Worm (Caenorhabditis elegans) whole organism, late embryonic: ENCODE data around the gene srd-68.
"Not testable (repeated sequence)": the region's sequence is repeated elsewhere in the genome, so short reads cannot be mapped to it uniquely, and the experiment has no call there.

Source experiments
- C08G9.2 ChIP-seq: sonication (generic microtip); optimal IDR thresholded peaks from 2 replicates; lab custom pipeline; 2016; ENCODE audit warnings: mild to moderate bottlenecking, missing genetic modification characterization, moderate library complexity, missing compliant biosample characterization
- C38D4.7 ChIP-seq: fragments of 200-800 bp; sonication (Bioruptor generic); optimal IDR thresholded peaks from 2 replicates; lab custom pipeline; 2018; ENCODE audit warnings: mild to moderate bottlenecking, missing genetic modification characterization, moderate library complexity, missing compliant biosample characterization
- K09A11.1 ChIP-seq: sonication (generic microtip); optimal IDR thresholded peaks from 2 replicates; lab custom pipeline; 2017; ENCODE audit warnings: antibody characterized with exemption, mild to moderate bottlenecking, missing genetic modification characterization, missing compliant biosample characterization; ENCODE audit not compliant: insufficient read depth
- T23F11.4 ChIP-seq: fragments of 200-800 bp; sonication (Bioruptor generic); optimal IDR thresholded peaks from 2 replicates; lab custom pipeline; 2018; ENCODE audit warnings: mild to moderate bottlenecking, missing genetic modification characterization, missing compliant biosample characterization
- ahr-1 ChIP-seq: sonication (generic microtip); optimal IDR thresholded peaks from 2 replicates; lab custom pipeline; 2016; ENCODE audit warnings: missing genetic modification characterization, missing compliant biosample characterization
- ceh-14 ChIP-seq: sonication (generic microtip); optimal IDR thresholded peaks from 2 replicates; lab custom pipeline; 2016; ENCODE audit warnings: missing genotype, missing genetic modification characterization, missing compliant biosample characterization
- ceh-24 ChIP-seq: sonication (generic microtip); optimal IDR thresholded peaks from 2 replicates; lab custom pipeline; 2016; ENCODE audit warnings: mild to moderate bottlenecking, missing genetic modification characterization, missing compliant biosample characterization
- ceh-30 ChIP-seq: fragments of 150-350 bp; optimal IDR thresholded peaks from 2 replicates; lab custom pipeline; 2014; ENCODE audit warnings: missing biosample characterization, missing genetic modification characterization
- ceh-31 ChIP-seq: sonication (generic microtip); optimal IDR thresholded peaks from 2 replicates; lab custom pipeline; 2016; ENCODE audit warnings: missing genetic modification characterization, missing compliant biosample characterization
- che-1 ChIP-seq: sonication (generic microtip); optimal IDR thresholded peaks from 2 replicates; lab custom pipeline; 2016; ENCODE audit warnings: mild to moderate bottlenecking, missing genetic modification characterization, missing compliant biosample characterization
- dmd-4 ChIP-seq: sonication (generic microtip); optimal IDR thresholded peaks from 2 replicates; lab custom pipeline; 2016; ENCODE audit warnings: borderline replicate concordance, missing genetic modification characterization, missing compliant biosample characterization
- dve-1 ChIP-seq: sonication (generic microtip); optimal IDR thresholded peaks from 2 replicates; lab custom pipeline; 2017; ENCODE audit warnings: antibody characterized with exemption, mild to moderate bottlenecking, missing genetic modification characterization, missing compliant biosample characterization
- elt-2 ChIP-seq: sonication (generic microtip); optimal IDR thresholded peaks from 2 replicates; lab custom pipeline; 2016; ENCODE audit warnings: missing genetic modification reagents, missing genetic modification characterization, missing compliant biosample characterization
- ets-4 ChIP-seq: sonication (generic microtip); optimal IDR thresholded peaks from 2 replicates; lab custom pipeline; 2016; ENCODE audit warnings: missing genetic modification characterization, missing compliant biosample characterization
- hlh-13 ChIP-seq: fragments of 200-800 bp; sonication (Bioruptor generic); optimal IDR thresholded peaks from 2 replicates; lab custom pipeline; 2018; ENCODE audit warnings: mild to moderate bottlenecking, missing genetic modification characterization, missing compliant biosample characterization
- hlh-15 ChIP-seq: sonication (generic microtip); optimal IDR thresholded peaks from 2 replicates; lab custom pipeline; 2016; ENCODE audit warnings: missing genetic modification characterization, missing compliant biosample characterization
- hlh-30 ChIP-seq: sonication (generic microtip); optimal IDR thresholded peaks from 2 replicates; lab custom pipeline; 2017; ENCODE audit warnings: antibody characterized with exemption, missing genetic modification characterization, missing compliant biosample characterization; ENCODE audit not compliant: insufficient read depth
- mec-3 ChIP-seq: sonication (generic microtip); optimal IDR thresholded peaks from 2 replicates; lab custom pipeline; 2016; ENCODE audit warnings: borderline replicate concordance, missing genetic modification characterization, missing compliant biosample characterization
- nhr-11 ChIP-seq: fragments of 150-350 bp; optimal IDR thresholded peaks from 2 replicates; lab custom pipeline; 2014; ENCODE audit warnings: missing biosample characterization, missing genetic modification characterization
- nhr-232 ChIP-seq: sonication (generic microtip); optimal IDR thresholded peaks from 2 replicates; lab custom pipeline; 2016; ENCODE audit warnings: missing genetic modification characterization, missing compliant biosample characterization
- odd-2 ChIP-seq: sonication (generic microtip); optimal IDR thresholded peaks from 2 replicates; lab custom pipeline; 2017; ENCODE audit warnings: antibody characterized with exemption, mild to moderate bottlenecking, missing genetic modification characterization, missing compliant biosample characterization
- pha-2 ChIP-seq: sonication (generic microtip); optimal IDR thresholded peaks from 2 replicates; lab custom pipeline; 2017; ENCODE audit warnings: mild to moderate bottlenecking, missing genetic modification characterization, missing compliant biosample characterization
- sdc-2 ChIP-seq: sonication (generic microtip); optimal IDR thresholded peaks from 2 replicates; lab custom pipeline; 2016; ENCODE audit warnings: missing genotype, missing genetic modification characterization, missing compliant biosample characterization
- syd-9 ChIP-seq: sonication (generic microtip); optimal IDR thresholded peaks from 2 replicates; lab custom pipeline; 2016; ENCODE audit warnings: mild to moderate bottlenecking, missing genetic modification characterization, moderate library complexity, missing compliant biosample characterization
- unc-86 ChIP-seq: sonication (generic microtip); optimal IDR thresholded peaks from 2 replicates; lab custom pipeline; 2016; ENCODE audit warnings: missing genetic modification characterization, missing compliant biosample characterization
- ztf-16 ChIP-seq: sonication (generic microtip); optimal IDR thresholded peaks from 2 replicates; lab custom pipeline; 2017; ENCODE audit warnings: missing genetic modification characterization, missing compliant biosample characterization

srd-68 gene

DNA sequence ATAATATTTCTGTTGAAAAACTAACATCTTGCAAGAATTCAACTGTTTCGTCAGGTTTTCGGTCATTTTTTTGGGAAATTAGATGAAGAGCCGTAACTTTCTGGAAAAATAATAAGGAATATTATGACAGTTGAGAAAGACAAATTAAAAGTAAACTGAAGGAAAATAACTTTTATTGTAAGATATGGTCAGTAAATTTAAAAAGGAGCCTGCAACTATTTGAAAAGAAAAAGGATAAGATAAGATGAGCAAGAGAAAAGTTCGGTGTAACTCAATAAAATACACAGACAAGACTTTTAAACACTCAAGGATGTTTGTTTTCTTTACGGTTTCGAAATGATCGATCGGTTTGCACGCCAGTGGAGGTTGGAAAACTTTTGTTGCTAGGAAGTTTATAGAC is 47.0 kb upstream of the srd-68 start, which contains the start of gene fbxa-111:
fbxa-111 (minus strand) TSS at position 101 of the 400 bp plus-strand sequence.
- not testable (repeated sequence) for TF ChIP-seq ceh-31 (tag; lab: Kevin White, UChicago); odd-2; ahr-1 (tag; lab: Kevin White, UChicago)

DNA sequence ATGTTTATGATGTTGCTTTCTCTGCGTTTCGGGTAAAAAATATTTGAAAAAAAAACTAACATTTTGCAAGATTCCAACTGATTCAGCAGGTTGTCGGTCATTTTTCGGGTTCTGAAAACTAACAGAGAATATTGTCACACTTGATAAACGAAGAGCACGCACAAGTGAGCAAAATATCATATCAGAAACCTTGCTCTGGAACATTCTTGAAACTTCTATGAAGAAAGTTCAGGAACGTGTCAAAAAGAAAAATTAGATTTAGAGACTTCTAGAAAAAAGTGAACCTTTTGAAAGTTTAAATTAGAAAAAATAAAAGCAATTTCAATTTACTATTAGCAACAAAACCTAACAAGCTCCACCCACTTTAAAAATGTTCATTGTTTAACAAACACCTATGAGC is 45.4 kb upstream of the srd-68 start, which contains the start of gene fbxa-112:
fbxa-112 (minus strand) TSS at position 101 of the 400 bp plus-strand sequence.
- not testable (repeated sequence) for TF ChIP-seq nhr-11, ceh-14, hlh-30 (tag; lab: Kevin White, UChicago)

DNA sequence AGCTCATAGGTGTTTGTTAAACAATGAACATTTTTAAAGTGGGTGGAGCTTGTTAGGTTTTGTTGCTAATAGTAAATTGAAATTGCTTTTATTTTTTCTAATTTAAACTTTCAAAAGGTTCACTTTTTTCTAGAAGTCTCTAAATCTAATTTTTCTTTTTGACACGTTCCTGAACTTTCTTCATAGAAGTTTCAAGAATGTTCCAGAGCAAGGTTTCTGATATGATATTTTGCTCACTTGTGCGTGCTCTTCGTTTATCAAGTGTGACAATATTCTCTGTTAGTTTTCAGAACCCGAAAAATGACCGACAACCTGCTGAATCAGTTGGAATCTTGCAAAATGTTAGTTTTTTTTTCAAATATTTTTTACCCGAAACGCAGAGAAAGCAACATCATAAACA is 36.1 kb upstream of the srd-68 start, which contains the start of gene fbxa-148:
fbxa-148 (plus strand) TSS at position 301 of the 400 bp plus-strand sequence.
- not testable (repeated sequence) for TF ChIP-seq nhr-11, ahr-1, pha-2 (tag; lab: Kevin White, UChicago)
- TF ChIP-seq, all 69 proteins: peak for 0; not testable (repeated sequence) for 69

DNA sequence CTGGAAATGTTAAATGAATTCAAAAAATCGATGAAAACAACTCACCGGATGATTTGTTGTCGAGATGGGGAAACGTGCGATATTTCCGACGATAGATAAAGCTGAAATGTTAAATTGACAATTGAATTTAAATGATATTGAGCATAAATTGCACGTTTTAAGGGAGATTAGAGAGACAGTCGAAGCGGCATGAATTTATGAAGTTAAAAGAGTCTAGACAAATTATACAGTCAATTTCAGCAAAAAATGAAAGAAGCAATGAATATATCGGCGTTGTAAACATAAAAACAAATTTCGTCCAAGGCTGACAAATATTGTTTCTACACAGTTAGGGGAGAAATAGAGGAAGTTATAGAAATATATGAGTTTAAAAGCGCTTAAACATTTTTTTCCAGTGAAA is 24.7 kb upstream of the srd-68 start, which contains the start of gene Y102A5C.36:
Y102A5C.36 (minus strand) TSS at position 101 of the 400 bp plus-strand sequence.
- TF ChIP-seq elt-2 (tag; lab: Kevin White, UChicago) (no peak), ceh-30 (no peak)

DNA sequence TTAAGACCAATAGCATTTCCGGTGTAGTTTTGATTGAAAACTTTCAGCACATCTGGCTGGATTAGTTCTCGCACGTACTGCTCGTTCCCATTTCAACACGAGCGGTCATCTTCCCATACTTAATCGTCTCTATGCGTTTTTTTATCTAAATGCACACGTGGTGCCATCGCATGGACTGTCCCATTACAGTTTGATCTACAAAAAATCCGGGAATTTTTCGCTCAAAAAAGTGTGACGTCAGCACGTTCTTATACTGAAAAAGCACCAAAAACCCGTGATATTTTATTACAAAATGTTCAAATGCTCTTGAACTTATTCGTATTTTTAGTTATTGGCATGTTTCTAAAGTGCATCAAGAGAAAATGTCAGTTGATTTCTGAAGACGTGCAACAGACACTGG is 19.3 kb upstream of the srd-68 start, which contains the start of gene Y102A5C.4:
Y102A5C.4 (plus strand) TSS at position 301 of the 400 bp plus-strand sequence.
- TF ChIP-seq K09A11.1 (tag; lab: Kevin White, UChicago), result no peak
- no peak for TF ChIP-seq hlh-13 (GFP tag; lab: Kevin White, UChicago)
- no peak for TF ChIP-seq pha-2 (tag; lab: Kevin White, UChicago)
- TF ChIP-seq hlh-15 (tag; lab: Kevin White, UChicago), result no peak
- TF ChIP-seq ahr-1 (tag; lab: Kevin White, UChicago), result no peak
- TF ChIP-seq sdc-2 (tag; lab: Kevin White, UChicago), result no peak
- no peak for TF ChIP-seq nhr-232 (tag; lab: Kevin White, UChicago)
- TF ChIP-seq ceh-24, result no peak
- no peak for TF ChIP-seq unc-86 (tag; lab: Kevin White, UChicago)
- TF ChIP-seq, all 69 proteins: peak for 0

DNA sequence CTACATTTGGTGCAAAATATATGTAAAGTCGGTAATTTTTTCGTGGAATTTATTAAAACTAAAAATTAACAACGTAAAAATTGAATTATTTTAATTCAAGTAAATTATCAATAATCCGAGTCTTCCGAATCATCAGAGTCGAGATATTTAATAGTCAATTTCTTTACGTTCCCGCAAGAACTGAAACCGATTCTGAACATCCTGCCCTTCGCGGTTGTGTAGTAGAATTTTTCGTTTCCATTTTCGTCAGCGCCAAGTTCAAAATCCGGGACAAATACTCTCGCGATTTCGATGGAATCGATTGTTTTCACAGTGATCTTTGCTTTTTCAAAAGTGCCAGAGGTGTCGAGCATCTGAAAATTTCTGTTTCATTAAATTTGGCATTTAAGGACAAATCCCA is 17.0 kb upstream of the srd-68 start:
- TF ChIP-seq dve-1 (tag; lab: Kevin White, UChicago) (no peak), ztf-16 (tag; lab: Kevin White, UChicago) (no peak), T23F11.4 (GFP tag; lab: Kevin White, UChicago) (no peak), che-1 (tag; lab: Kevin White, UChicago) (no peak), hlh-30 (tag; lab: Kevin White, UChicago) (no peak)

DNA sequence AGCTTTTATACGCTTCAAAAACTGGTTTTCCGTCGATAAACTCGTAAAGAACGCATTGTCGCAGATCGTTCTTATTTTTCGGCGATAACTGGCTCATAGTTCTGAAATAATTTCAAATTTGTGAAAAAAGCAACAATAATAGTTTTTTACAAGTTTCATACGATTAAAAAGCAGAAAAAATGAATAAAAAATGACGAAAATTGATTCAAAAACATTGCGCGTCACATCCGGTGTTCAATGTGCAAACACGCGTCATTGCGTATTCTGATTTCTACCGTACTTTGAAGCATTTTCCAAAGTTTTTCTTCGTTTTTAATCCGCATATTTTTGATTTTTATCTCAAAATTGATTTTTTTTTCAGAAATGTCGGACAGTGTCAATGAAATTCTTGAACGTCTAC is 15.8 kb upstream of the srd-68 start, which contains the start of the genes fbxa-206 and Y102A5C.2:
fbxa-206 (minus strand) TSS at position 101 of the 400 bp plus-strand sequence.
Y102A5C.2 (plus strand) TSS at position 354 of the 400 bp plus-strand sequence.
- TF ChIP-seq dve-1 (tag; lab: Kevin White, UChicago) (no peak), K09A11.1 (tag; lab: Kevin White, UChicago) (no peak), C38D4.7 (GFP tag; lab: Kevin White, UChicago) (no peak), dmd-4 (tag; lab: Kevin White, UChicago) (no peak), C08G9.2 (tag; lab: Kevin White, UChicago) (no peak), odd-2 (no peak), syd-9 (tag; lab: Kevin White, UChicago) (no peak), mec-3 (tag; lab: Kevin White, UChicago) (no peak), ets-4 (no peak)
